Fruit fly (Drosophila melanogaster) whole organism, pupa: ENCODE measurements around the gene CSN5.

Source experiments
- CG10348 ChIP-seq: fragments of 200-800 bp; sonication (Bioruptor generic); IDR thresholded peaks from 2 replicates; pipeline ENCODE4 v1.3.6; 2022; ENCODE audit warnings: missing biosample characterization, missing genetic modification characterization
- CG12605 ChIP-seq: fragments of 200-800 bp; sonication (Bioruptor generic); IDR thresholded peaks from 2 replicates; pipeline ENCODE4 v1.3.6; 2022; ENCODE audit warnings: missing biosample characterization, missing genetic modification characterization
- CG13204 ChIP-seq: fragments of 200-800 bp; sonication (Bioruptor generic); optimal IDR thresholded peaks from 2 replicates; lab custom pipeline; 2018; ENCODE audit warnings: missing biosample characterization, mild to moderate bottlenecking, missing genetic modification characterization, moderate library complexity
- CG14655 ChIP-seq: fragments of 200-800 bp; sonication (Bioruptor generic); optimal IDR thresholded peaks from 3 replicates; lab custom pipeline; 2017; ENCODE audit warnings: mild to moderate bottlenecking, missing biosample characterization, missing genetic modification reagents, missing genetic modification characterization
- CG15710 ChIP-seq: fragments of 200-800 bp; sonication (Bioruptor generic); optimal IDR thresholded peaks from 2 replicates; lab custom pipeline; 2018; ENCODE audit warnings: missing biosample characterization, mild to moderate bottlenecking, missing genetic modification characterization, moderate library complexity
- CG17806 ChIP-seq: fragments of 200-800 bp; sonication (Bioruptor generic); optimal IDR thresholded peaks from 2 replicates; lab custom pipeline; 2018; ENCODE audit warnings: missing biosample characterization, mild to moderate bottlenecking, missing genetic modification characterization, moderate library complexity
- CG32121 ChIP-seq: fragments of 200-800 bp; sonication (Bioruptor generic); IDR thresholded peaks from 2 replicates; pipeline ENCODE4 v1.3.6; 2022; ENCODE audit warnings: missing biosample characterization, missing genetic modification characterization
- Snoo ChIP-seq: fragments of 200-800 bp; sonication (Bioruptor generic); optimal IDR thresholded peaks from 3 replicates; lab custom pipeline; 2017; ENCODE audit warnings: missing biosample characterization, mild to moderate bottlenecking, missing genetic modification characterization, inconsistent platforms
- gl ChIP-seq: fragments of 200-800 bp; sonication (Bioruptor generic); optimal IDR thresholded peaks from 2 replicates; lab custom pipeline; 2018; ENCODE audit warnings: missing biosample characterization, mild to moderate bottlenecking, missing genetic modification characterization

dm6 chr3R:16510128-16510527 is 40.2 kb downstream of the CSN5 start:
- no peak for TF ChIP-seq CG15710 (tag; lab: Kevin White, UChicago)
- TF ChIP-seq CG10348 (GFP tag; lab: Robert Waterston, UW) = no peak
- TF ChIP-seq CG13204 (GFP tag; lab: Kevin White, UChicago) = no peak
- TF ChIP-seq CG14655 = no peak
- TF ChIP-seq CG32121 = no peak
- TF ChIP-seq CG17806 (tag; lab: Kevin White, UChicago) = no peak
- no peak for TF ChIP-seq CG12605 (GFP tag; lab: Robert Waterston, UW)
- TF ChIP-seq gl (tag; lab: Kevin White, UChicago) = no peak
- TF ChIP-seq Snoo (tag; lab: Kevin White, UChicago) = no peak
